Worm (Caenorhabditis elegans): Measurements from ENCODE around the gene Y50D4A.4.
"Not testable (repeated sequence)": the region's sequence is repeated elsewhere in the genome, so short reads cannot be mapped to it uniquely, and the experiment has no call there.

Gene Y50D4A.4

DNA sequence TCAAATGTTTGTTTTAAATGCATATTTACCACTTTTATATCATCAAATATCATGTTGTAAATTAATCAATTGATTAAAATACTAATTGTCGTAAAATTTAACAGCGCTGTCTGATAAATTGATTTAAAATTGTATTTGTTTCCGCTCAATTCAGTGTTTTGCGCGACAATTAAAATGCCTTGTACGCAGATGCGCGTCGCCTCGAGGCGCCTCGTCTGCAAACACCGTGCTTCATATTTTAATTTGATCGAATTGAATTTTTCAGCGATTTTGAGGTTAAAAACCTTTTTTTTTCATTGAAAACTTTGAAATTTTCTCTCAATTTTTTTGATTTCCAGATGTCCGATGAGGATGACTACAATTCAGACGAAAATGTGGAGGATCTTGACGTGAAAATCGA is 11.0 kb upstream of the Y50D4A.4 start, which contains the start of gene Y50D4A.5 (continued):
- no peak for TF ChIP-seq ceh-40 (GFP tag; IDR thresholded peaks at IDR 0.05)
- no peak for TF ChIP-seq mxl-1 (tag; optimal IDR thresholded peaks at IDR 0.05)
- TF ChIP-seq T07F8.4 (tag; optimal IDR thresholded peaks at IDR 0.05) = no peak

DNA sequence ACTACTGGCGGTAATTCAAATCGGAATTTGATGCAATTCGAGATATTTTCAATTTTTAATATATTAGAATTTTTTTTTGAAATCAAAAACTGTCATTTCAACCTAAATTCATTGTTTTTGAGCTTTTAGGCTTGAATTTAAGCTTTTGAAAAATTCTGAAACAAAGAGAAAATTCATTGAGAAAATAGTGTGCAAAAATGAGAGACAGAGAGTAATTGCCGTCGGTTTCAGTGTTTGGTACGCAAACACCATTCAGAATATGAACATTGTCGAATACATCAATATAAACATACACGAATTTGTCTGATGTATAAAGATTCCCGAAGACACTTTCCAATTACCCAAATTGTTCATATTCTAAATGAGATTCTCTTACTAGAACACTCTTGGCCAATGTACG is 5.8 kb upstream of the Y50D4A.4 start:
- TF ChIP-seq mxl-1 (tag; optimal IDR thresholded peaks at IDR 0.05) = no peak
- no peak for TF ChIP-seq Y95B8A.8 (GFP tag; IDR thresholded peaks at IDR 0.05)
- peak; percentile 83 for TF ChIP-seq hmg-1.2 (GFP tag; IDR thresholded peaks at IDR 0.05)
- no peak for TF ChIP-seq ceh-79 (tag; optimal IDR thresholded peaks at IDR 0.05)

DNA sequence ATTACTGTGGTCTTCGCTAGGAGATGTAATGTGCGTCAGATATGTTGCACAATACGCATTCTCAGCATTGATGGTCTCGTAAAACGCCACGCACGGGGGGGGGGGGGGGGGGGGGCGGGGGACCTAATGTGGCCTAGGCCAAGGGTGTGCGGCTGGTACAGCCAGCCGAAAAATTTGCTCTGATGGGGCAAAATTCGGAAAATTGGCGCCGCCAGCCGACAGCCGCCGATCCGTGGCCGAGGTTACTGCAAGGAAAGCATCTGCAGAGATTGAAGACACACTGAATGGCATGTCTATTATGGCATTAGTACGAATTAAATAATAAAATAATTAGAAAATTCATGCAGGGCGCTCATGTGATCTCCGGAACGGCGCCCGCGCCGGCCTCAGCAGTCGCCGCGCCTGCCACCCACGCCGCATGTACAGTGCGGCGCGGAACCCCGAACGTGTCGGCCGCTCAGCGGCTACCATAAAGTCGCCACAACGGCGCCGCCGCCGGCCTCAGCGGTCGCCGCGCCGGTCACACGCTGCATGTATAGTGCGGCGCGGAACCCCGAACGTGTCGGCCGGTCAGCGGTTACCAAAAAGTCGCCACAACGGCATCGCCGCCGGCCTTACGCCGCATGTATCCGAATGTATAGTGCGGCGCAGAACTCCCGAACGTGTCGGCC is 3.4 kb upstream of the Y50D4A.4 start, which contains the start of gene Y50D4A.6:
TSS of gene Y50D4A.6 (minus strand) at position 51 of the 671 bp plus-strand sequence.
- TF ChIP-seq Y53F4B.3 (GFP tag; IDR thresholded peaks at IDR 0.05) = no peak
- TF ChIP-seq lin-26 (GFP tag; IDR thresholded peaks at IDR 0.05) = no peak
- no peak for TF ChIP-seq ceh-91 (GFP tag; IDR thresholded peaks at IDR 0.05)
- TF ChIP-seq lir-1 (GFP tag; conservative IDR thresholded peaks at IDR 0.05) = no peak
- no peak for TF ChIP-seq Y95B8A.8 (GFP tag; IDR thresholded peaks at IDR 0.05)
- TF ChIP-seq lin-40 (tag; optimal IDR thresholded peaks at IDR 0.05) = no peak
- TF ChIP-seq zfh-2 (GFP tag; conservative IDR thresholded peaks at IDR 0.05) = peak; percentile 93
- no peak for TF ChIP-seq Y56A3A.18 (GFP tag; IDR thresholded peaks at IDR 0.05)
- peak; percentile 95 for TF ChIP-seq egrh-3 (GFP tag; IDR thresholded peaks at IDR 0.05)
- TF ChIP-seq Y53G8AR.9 (GFP tag; conservative IDR thresholded peaks at IDR 0.05) = no peak
- no peak for TF ChIP-seq mxl-1 (tag; optimal IDR thresholded peaks at IDR 0.05)
- peak; percentile 36 for TF ChIP-seq hmg-1.2 (GFP tag; IDR thresholded peaks at IDR 0.05)
- TF ChIP-seq snpc-4 (GFP tag; optimal IDR thresholded peaks at IDR 0.05) = no peak
- TF ChIP-seq snpc-4 (tag; optimal IDR thresholded peaks at IDR 0.05) = peak in 2 of 4 experiments; percentile 31 to 54

DNA sequence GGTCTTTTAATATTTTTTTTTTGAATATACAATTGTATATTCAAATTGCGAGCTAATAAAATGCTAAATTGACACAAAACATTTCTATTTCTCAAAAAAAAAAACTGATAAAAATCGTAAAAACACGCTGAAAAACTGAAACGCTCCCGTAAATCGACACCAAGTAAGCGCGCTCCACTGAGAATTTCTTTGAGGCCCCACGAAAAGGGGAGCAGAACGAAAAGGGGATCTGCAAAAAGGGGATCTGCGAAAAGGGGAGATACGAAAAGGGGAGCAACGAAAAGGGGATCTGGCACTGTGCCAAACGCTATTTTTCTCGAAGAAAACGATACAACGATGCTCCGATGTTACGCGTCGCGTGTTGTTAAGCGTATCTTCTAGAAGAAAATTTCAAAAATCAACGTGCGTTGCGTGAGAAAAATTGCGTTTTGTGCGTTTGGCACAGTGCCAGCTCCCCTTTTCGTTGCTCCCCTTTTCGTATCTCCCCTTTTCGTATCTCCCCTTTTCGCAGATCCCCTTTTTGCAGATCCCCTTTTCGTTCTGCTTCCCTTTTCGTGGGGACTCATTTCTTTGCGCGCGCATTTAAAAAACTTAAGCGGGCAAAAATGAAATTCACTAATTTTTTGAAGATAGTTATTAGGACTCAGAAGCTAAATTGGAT is 1.3 kb upstream of the Y50D4A.4 start:
- not testable (repeated sequence) for TF ChIP-seq cebp-1 (GFP tag; IDR thresholded peaks at IDR 0.05)
- TF ChIP-seq cebp-1 (tag; optimal IDR thresholded peaks at IDR 0.05) (peak; percentile 57), aptf-2 (GFP tag; conservative IDR thresholded peaks at IDR 0.05) (0 out of 2 replicates have a peak, but pooled peaks have one; percentile 10), hmg-20 (GFP tag; IDR thresholded peaks at IDR 0.05) (peak; percentile 39; the same call in 1 of the 2 replicates), mcd-1 (GFP tag; IDR thresholded peaks at IDR 0.05) (peak; percentile 94), egl-44 (GFP tag; IDR thresholded peaks at IDR 0.05) (peak; percentile 50; the same call in 1 of the 2 replicates), ztf-6 (GFP tag; IDR thresholded peaks at IDR 0.05) (peak; percentile 62; the same call in 1 of the 2 replicates), madf-10 (tag; optimal IDR thresholded peaks at IDR 0.05) (peak; percentile 4), lin-35 (GFP tag; optimal IDR thresholded peaks at IDR 0.05) (peak in 2 of 3 experiments; percentile 12 to 81), attf-5 (GFP tag; optimal IDR thresholded peaks at IDR 0.05) (peak; percentile 85), Y95B8A.8 (GFP tag; IDR thresholded peaks at IDR 0.05) (0 out of 2 replicates have a peak, but pooled peaks have one; percentile 45), ceh-91 (GFP tag; IDR thresholded peaks at IDR 0.05) (peak; percentile 54), egrh-3 (GFP tag; IDR thresholded peaks at IDR 0.05) (peak; percentile 72), tbp1 (GFP tag; optimal IDR thresholded peaks at IDR 0.05) (peak; percentile 21), rcor-1 (GFP tag; IDR thresholded peaks at IDR 0.05) (peak; percentile 63), ceh-27 (GFP tag; optimal IDR thresholded peaks at IDR 0.05) (peak; percentile 52), Y67H2A.10 (GFP tag; conservative IDR thresholded peaks at IDR 0.05) (peak; percentile 21; the same call in 1 of the 2 replicates), pbrm-1 (GFP tag; IDR thresholded peaks at IDR 0.05) (peak; percentile 76), dox-1 (GFP tag; IDR thresholded peaks at IDR 0.05) (peak; percentile 77), nhr-80 (tag; optimal IDR thresholded peaks at IDR 0.05) (peak; percentile 25), hmg-1.2 (GFP tag; IDR thresholded peaks at IDR 0.05) (peak; percentile 31; the same call in 1 of the 2 replicates), efl-1 (GFP tag; optimal IDR thresholded peaks at IDR 0.05) (peak; percentile 60), ztf-18 (tag; optimal IDR thresholded peaks at IDR 0.05) (peak; percentile 35), K11D2.4 (GFP tag; IDR thresholded peaks at IDR 0.05) (peak; percentile 73), ceh-100 (GFP tag; IDR thresholded peaks at IDR 0.05) (peak; percentile 98), lir-1 (GFP tag; conservative IDR thresholded peaks at IDR 0.05) (0 out of 2 replicates have a peak, but pooled peaks have one; percentile 42), C17E4.6 (GFP tag; IDR thresholded peaks at IDR 0.05) (peak; percentile 39; the same call in 1 of the 2 replicates), K12H6.12 (tag; optimal IDR thresholded peaks at IDR 0.05) (peak; percentile 17)

Measured in whole organism, young adult.